Fruit fly (Drosophila melanogaster) whole organism, wandering third instar larva: ENCODE measurements around the gene CG34175.

Source experiments
- Abd-B ChIP-seq: fragments of >200 bp; optimal IDR thresholded peaks from 2 replicates; lab custom pipeline; 2017; ENCODE audit warnings: missing biosample characterization, missing genetic modification characterization
- HLH106 ChIP-seq: fragments of 200-800 bp; optimal IDR thresholded peaks from 3 replicates; lab custom pipeline; 2019; ENCODE audit warnings: missing biosample characterization, mild to moderate bottlenecking, missing genetic modification characterization, moderate library complexity
- N ChIP-seq: fragments of >200 bp; optimal IDR thresholded peaks from 2 replicates; lab custom pipeline; 2018; ENCODE audit warnings: missing biosample characterization, missing external identifiers, missing genetic modification characterization
- OdsH ChIP-seq: fragments of 200-800 bp; sonication (Bioruptor generic); optimal IDR thresholded peaks from 2 replicates; lab custom pipeline; 2016; ENCODE audit warnings: missing biosample characterization, mild to moderate bottlenecking, missing genetic modification characterization
- pan ChIP-seq: fragments of >200 bp; optimal IDR thresholded peaks from 2 replicates; lab custom pipeline; 2017
- woc ChIP-seq: sonication (Bioruptor generic); optimal IDR thresholded peaks from 2 replicates; lab custom pipeline; 2016; ENCODE audit warnings: missing biosample characterization, mild to moderate bottlenecking, missing genetic modification characterization

DNA sequence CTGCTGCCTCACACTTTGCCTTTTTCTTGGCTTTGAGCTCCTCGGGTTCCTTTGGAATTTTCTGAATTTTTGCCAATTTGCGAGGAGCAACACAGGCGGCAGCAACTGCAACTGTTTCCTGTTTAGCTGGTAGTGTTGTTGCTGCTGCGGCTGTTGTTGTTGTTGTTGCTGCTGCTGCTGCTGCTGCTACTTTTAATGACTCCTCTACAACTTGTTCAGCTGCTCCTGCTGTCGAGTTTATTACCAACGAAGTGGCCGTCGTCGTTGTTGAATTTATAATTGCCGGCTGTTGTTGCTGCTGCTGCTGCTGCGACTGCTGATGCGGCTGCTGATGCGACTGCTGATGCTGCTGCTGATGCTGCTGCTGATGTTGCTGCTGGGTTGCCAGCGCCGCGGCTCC is 44.9 kb upstream of the CG34175 start:
- TF ChIP-seq N (no peak), HLH106 (tag; lab: Kevin White, UChicago) (no peak), pan (lab: Kevin White, UChicago) (no peak), woc (GFP tag; lab: Kevin White, UChicago) (no peak), OdsH (GFP tag; lab: Kevin White, UChicago) (no peak), Abd-B (no peak)
